Worm (Caenorhabditis elegans) whole organism, midembryonic: ENCODE measurements around the gene nhr-275.

Experiments used
- T22C8.4 ChIP-seq: fragments of 200-800 bp; sonication (Bioruptor generic); IDR thresholded peaks from 2 replicates; pipeline ENCODE4 v1.3.6; 2022; ENCODE audit warnings: missing genetic modification characterization, missing compliant biosample characterization
- cog-1 ChIP-seq: sonication (generic microtip); optimal IDR thresholded peaks from 2 replicates; lab custom pipeline; 2016; ENCODE audit warnings: missing genetic modification characterization, missing compliant biosample characterization
- flt-1 ChIP-seq: fragments of 200-800 bp; sonication (Bioruptor generic); IDR thresholded peaks from 2 replicates; pipeline ENCODE4 v1.3.6; 2022; ENCODE audit warnings: missing genetic modification characterization, missing compliant biosample characterization
- klf-2 ChIP-seq: fragments of 200-800 bp; sonication (Bioruptor generic); conservative IDR thresholded peaks from 2 replicates; pipeline ENCODE4 v1.3.6; 2022; ENCODE audit warnings: missing genetic modification reagents, missing genetic modification characterization, missing compliant biosample characterization
- med-1 ChIP-seq: sonication (generic microtip); optimal IDR thresholded peaks from 2 replicates; lab custom pipeline; 2017; ENCODE audit warnings: missing genetic modification characterization, mild to moderate bottlenecking, missing compliant biosample characterization, antibody characterized with exemption, missing genetic modification reagents; ENCODE audit not compliant: insufficient read depth
- ref-1 ChIP-seq: fragments of 200-800 bp; sonication (Bioruptor generic); conservative IDR thresholded peaks from 2 replicates; pipeline ENCODE4 v1.3.6; 2022; ENCODE audit warnings: missing genetic modification reagents, missing genetic modification characterization, missing compliant biosample characterization
- tab-1 ChIP-seq: fragments of 200-800 bp; sonication (Bioruptor generic); IDR thresholded peaks from 2 replicates; pipeline ENCODE4 v1.3.6; 2022; ENCODE audit warnings: missing genetic modification characterization, missing compliant biosample characterization
- ztf-23 ChIP-seq: fragments of 200-800 bp; sonication (Bioruptor generic); IDR thresholded peaks from 2 replicates; pipeline ENCODE4 v1.3.6; 2022; ENCODE audit warnings: missing genetic modification reagents, missing genetic modification characterization, missing compliant biosample characterization
- ztf-29 ChIP-seq: fragments of 200-800 bp; sonication (Bioruptor generic); IDR thresholded peaks from 2 replicates; pipeline ENCODE4 v1.3.6; 2022; ENCODE audit warnings: missing genetic modification reagents, missing genetic modification characterization, missing compliant biosample characterization

- TF ChIP-seq ztf-29, result no peak
- no peak for TF ChIP-seq klf-2
- TF ChIP-seq cog-1 (tag; lab: Kevin White, UChicago), result no peak
- no peak for TF ChIP-seq ztf-23 (GFP tag; lab: Robert Waterston, UW)
- no peak for TF ChIP-seq ref-1 (GFP tag; lab: Robert Waterston, UW)
- TF ChIP-seq flt-1, result no peak
- TF ChIP-seq tab-1 (GFP tag; lab: Robert Waterston, UW), result no peak
- no peak for TF ChIP-seq med-1 (GFP tag; lab: Kevin White, UChicago)
- TF ChIP-seq T22C8.4 (GFP tag; lab: Robert Waterston, UW), result no peak
Observed at ce11 chrV:2251774-2252173, 15.1 kb downstream of the nhr-275 start.
